Fruit fly (Drosophila melanogaster) Kc167 (cell line): ENCODE results near the gene Rad1.

Experiments
- Myc ChIP-seq: fragments of >200 bp; optimal IDR thresholded peaks from 2 replicates; lab custom pipeline; 2017; ENCODE audit warnings: missing external identifiers
- h ChIP-seq: fragments of >200 bp; optimal IDR thresholded peaks from 3 replicates; lab custom pipeline; 2018; ENCODE audit warnings: missing external identifiers
- ttk ChIP-seq: sonication (Bioruptor generic); optimal IDR thresholded peaks from 2 replicates; lab custom pipeline; 2017; ENCODE audit warnings: missing external identifiers

DNA sequence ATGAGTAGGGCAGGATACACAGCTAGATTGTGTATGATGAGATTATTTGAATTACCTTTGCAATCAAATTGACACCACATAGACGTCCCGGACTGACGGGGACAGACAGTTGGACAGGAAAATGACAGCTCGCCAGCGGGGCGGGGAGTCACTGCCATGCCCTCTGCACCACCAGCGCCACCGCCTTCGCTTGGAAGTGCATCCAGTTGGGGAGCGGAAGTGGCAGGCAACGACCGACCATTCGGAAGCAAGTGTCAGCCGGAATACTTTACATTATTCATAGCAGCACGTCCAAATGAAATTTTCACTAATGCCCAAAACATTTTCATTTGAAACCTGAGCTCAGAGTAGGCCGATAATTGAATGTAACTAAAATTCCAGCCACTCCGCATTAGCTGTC, 34.8 kb upstream of the Rad1 start, which contains the start of gene CG15395:
- TF ChIP-seq Myc (lab: Kevin White, UChicago) = no peak
- no peak for TF ChIP-seq h (lab: Kevin White, UChicago)
- TF ChIP-seq ttk (lab: Kevin White, UChicago) = no peak
